Worm (Caenorhabditis elegans) whole organism, L2 larva: ENCODE data around the gene M03D4.4.

Experiments
- C34F6.9 ChIP-seq: fragments of 150-350 bp; optimal IDR thresholded peaks from 2 replicates; lab custom pipeline; 2014; ENCODE audit warnings: missing biosample characterization, missing genetic modification characterization
- F13H6.1 ChIP-seq: sonication (generic microtip); optimal IDR thresholded peaks from 2 replicates; lab custom pipeline; 2016; ENCODE audit warnings: missing genetic modification characterization, missing compliant biosample characterization
- R02D3.7 ChIP-seq: fragments of 150-350 bp; optimal IDR thresholded peaks from 2 replicates; lab custom pipeline; 2014; ENCODE audit warnings: missing biosample characterization, missing genetic modification characterization
- Y55F3AM.14 ChIP-seq: fragments of 200-800 bp; sonication (Bioruptor generic); optimal IDR thresholded peaks from 2 replicates; lab custom pipeline; 2018; ENCODE audit warnings: mild to moderate bottlenecking, missing genetic modification characterization, missing compliant biosample characterization
- ZK546.5 ChIP-seq: sonication (generic microtip); optimal IDR thresholded peaks from 2 replicates; lab custom pipeline; 2017; ENCODE audit warnings: missing biosample characterization, missing genetic modification characterization
- aly-2 ChIP-seq: fragments of 150-350 bp; optimal IDR thresholded peaks from 2 replicates; lab custom pipeline; 2014; ENCODE audit warnings: missing biosample characterization, missing genetic modification characterization
- ama-1 ChIP-seq: fragments of 150-350 bp; optimal IDR thresholded peaks from 2 replicates; lab custom pipeline; 2018; ENCODE audit warnings: inconsistent platforms
- blmp-1 ChIP-seq: sonication (generic microtip); optimal IDR thresholded peaks from 2 replicates; lab custom pipeline; 2017; ENCODE audit warnings: missing genetic modification characterization, mild to moderate bottlenecking, missing compliant biosample characterization, antibody characterized with exemption, moderate library complexity; ENCODE audit not compliant: insufficient read depth
- ceh-82 ChIP-seq: fragments of 150-350 bp; optimal IDR thresholded peaks from 2 replicates; lab custom pipeline; 2014; ENCODE audit warnings: missing biosample characterization, missing genetic modification characterization
- crh-2 ChIP-seq: sonication (generic microtip); optimal IDR thresholded peaks from 2 replicates; lab custom pipeline; 2017; ENCODE audit warnings: missing biosample characterization, missing genetic modification characterization
- dmd-4 ChIP-seq: sonication (generic microtip); optimal IDR thresholded peaks from 2 replicates; lab custom pipeline; 2017; ENCODE audit warnings: missing biosample characterization, missing genetic modification characterization
- egl-27 ChIP-seq: sonication (generic microtip); optimal IDR thresholded peaks from 3 replicates; lab custom pipeline; 2017; ENCODE audit warnings: missing biosample characterization, missing genetic modification reagents, missing genetic modification characterization
- elt-1 ChIP-seq: fragments of 150-350 bp; optimal IDR thresholded peaks from 2 replicates; lab custom pipeline; 2014; ENCODE audit warnings: missing biosample characterization, missing genetic modification characterization
- elt-3 ChIP-seq: sonication (generic microtip); optimal IDR thresholded peaks from 2 replicates; lab custom pipeline; 2017; ENCODE audit warnings: missing biosample characterization, missing genetic modification characterization
- fos-1 ChIP-seq: fragments of 150-350 bp; optimal IDR thresholded peaks from 2 replicates; lab custom pipeline; 2014; ENCODE audit warnings: missing biosample characterization, missing genetic modification characterization
- gmeb-1 ChIP-seq: fragments of 150-350 bp; optimal IDR thresholded peaks from 2 replicates; lab custom pipeline; 2014; ENCODE audit warnings: missing biosample characterization, missing genetic modification characterization
- lin-11 ChIP-seq: fragments of 150-350 bp; sonication (generic microtip); optimal IDR thresholded peaks from 2 replicates; lab custom pipeline; 2014; ENCODE audit warnings: missing biosample characterization, missing genetic modification characterization, inconsistent platforms, mixed read lengths
- lin-13 ChIP-seq: fragments of 150-350 bp; optimal IDR thresholded peaks from 2 replicates; lab custom pipeline; 2014; ENCODE audit warnings: missing biosample characterization, missing genetic modification reagents, missing genetic modification characterization
- lin-39 ChIP-seq: fragments of 150-350 bp; optimal IDR thresholded peaks from 2 replicates; lab custom pipeline; 2014; ENCODE audit warnings: missing biosample characterization, missing genetic modification reagents, missing genetic modification characterization
- mbf-1 ChIP-seq: sonication (generic microtip); optimal IDR thresholded peaks from 2 replicates; lab custom pipeline; 2017; ENCODE audit warnings: missing biosample characterization, missing genetic modification characterization
- nhr-10 ChIP-seq: sonication (generic microtip); optimal IDR thresholded peaks from 2 replicates; lab custom pipeline; 2017; ENCODE audit warnings: missing biosample characterization, missing genetic modification characterization
- nhr-12 ChIP-seq: fragments of 150-350 bp; optimal IDR thresholded peaks from 2 replicates; lab custom pipeline; 2014; ENCODE audit warnings: missing biosample characterization, missing genetic modification characterization
- nhr-129 ChIP-seq: fragments of 150-350 bp; optimal IDR thresholded peaks from 2 replicates; lab custom pipeline; 2014; ENCODE audit warnings: missing biosample characterization, missing genetic modification characterization
- nhr-23 ChIP-seq: fragments of 150-350 bp; optimal IDR thresholded peaks from 2 replicates; lab custom pipeline; 2014; ENCODE audit warnings: missing biosample characterization, missing genetic modification reagents, missing genetic modification characterization
- nhr-237 ChIP-seq: fragments of 150-350 bp; optimal IDR thresholded peaks from 2 replicates; lab custom pipeline; 2014; ENCODE audit warnings: missing biosample characterization, missing genetic modification characterization
- nhr-25 ChIP-seq: fragments of 150-350 bp; sonication (generic microtip); optimal IDR thresholded peaks from 3 replicates; lab custom pipeline; 2014; ENCODE audit warnings: missing biosample characterization, missing genetic modification characterization
- nhr-77 ChIP-seq: fragments of 150-350 bp; optimal IDR thresholded peaks from 2 replicates; lab custom pipeline; 2014; ENCODE audit warnings: missing biosample characterization, missing genetic modification characterization
- sem-4 ChIP-seq: fragments of 150-350 bp; optimal IDR thresholded peaks from 2 replicates; lab custom pipeline; 2014; ENCODE audit warnings: missing biosample characterization, missing genetic modification reagents, missing genetic modification characterization
- sma-3 ChIP-seq: sonication (generic microtip); optimal IDR thresholded peaks from 2 replicates; lab custom pipeline; 2016; ENCODE audit warnings: missing genetic modification reagents, missing genetic modification characterization, missing compliant biosample characterization
- unc-39 ChIP-seq: fragments of 150-350 bp; optimal IDR thresholded peaks from 2 replicates; lab custom pipeline; 2014; ENCODE audit warnings: missing biosample characterization, missing genetic modification characterization
- unc-55 ChIP-seq: fragments of 150-350 bp; sonication (generic microtip); optimal IDR thresholded peaks from 3 replicates; lab custom pipeline; 2014; ENCODE audit warnings: missing biosample characterization, missing genetic modification reagents, missing genetic modification characterization
- unc-62 ChIP-seq: fragments of 150-350 bp; optimal IDR thresholded peaks from 2 replicates; lab custom pipeline; 2014; ENCODE audit warnings: missing biosample characterization, missing genetic modification reagents, missing genetic modification characterization
- zag-1 ChIP-seq: fragments of 150-350 bp; optimal IDR thresholded peaks from 2 replicates; lab custom pipeline; 2014; ENCODE audit warnings: missing biosample characterization, missing genetic modification characterization
- ztf-11 ChIP-seq: sonication (generic microtip); optimal IDR thresholded peaks from 2 replicates; lab custom pipeline; 2017; ENCODE audit warnings: missing biosample characterization, missing genetic modification characterization
- ztf-4 ChIP-seq: fragments of 150-350 bp; optimal IDR thresholded peaks from 2 replicates; lab custom pipeline; 2014; ENCODE audit warnings: missing biosample characterization, missing genetic modification characterization

M03D4.4 gene

ce11 chrIV:6155296-6155695 is 28.2 kb upstream of the M03D4.4 start, which contains the start of gene C11D2.7:
Gene C11D2.7, minus strand, starts transcription at chrIV:6155396.
- no peak for TF ChIP-seq nhr-12 (tag; lab: Kevin White, UChicago)
- no peak for TF ChIP-seq fos-1 (tag; lab: Kevin White, UChicago)
- TF ChIP-seq unc-55 (GFP tag; lab: Kevin White, UChicago) = no peak
- TF ChIP-seq ztf-11 (tag; lab: Kevin White, UChicago) = no peak
- TF ChIP-seq ZK546.5 = no peak
- TF ChIP-seq R02D3.7 = no peak
- no peak for TF ChIP-seq unc-39 (tag; lab: Kevin White, UChicago)
- TF ChIP-seq nhr-23 (tag; lab: Kevin White, UChicago) = no peak
- no peak for TF ChIP-seq lin-11 (tag; lab: Kevin White, UChicago)
- TF ChIP-seq F13H6.1 (tag; lab: Kevin White, UChicago) = no peak
- no peak for TF ChIP-seq mbf-1 (tag; lab: Kevin White, UChicago)
- no peak for TF ChIP-seq nhr-237 (tag; lab: Kevin White, UChicago)
- no peak for TF ChIP-seq sem-4 (tag; lab: Kevin White, UChicago)
- no peak for TF ChIP-seq ama-1 (lab: Kevin White, UChicago)
- no peak for TF ChIP-seq elt-3 (tag; lab: Kevin White, UChicago)
- TF ChIP-seq C34F6.9 (tag; lab: Kevin White, UChicago) = no peak

DNA sequence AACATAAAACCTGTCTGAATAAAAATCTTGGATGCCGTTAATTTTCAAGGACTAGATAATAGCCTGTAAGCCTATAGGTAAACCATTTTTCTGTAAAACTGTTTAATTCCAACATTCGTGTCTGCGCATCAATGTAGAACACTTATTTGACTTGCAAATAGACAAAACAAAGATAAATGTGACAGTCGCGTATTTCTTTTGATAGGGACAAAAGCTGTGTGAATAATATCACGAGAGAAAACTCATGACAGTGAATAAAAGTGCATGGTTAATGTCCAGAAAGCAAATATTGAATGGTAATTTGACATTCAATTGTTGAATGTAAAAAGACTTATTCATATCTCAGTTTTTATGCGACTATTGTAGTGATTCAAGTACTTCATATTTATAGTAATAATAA is 24.4 kb upstream of the M03D4.4 start, which contains the start of gene C11D2.3:
Gene C11D2.3, plus strand, starts transcription at position 301 of the 400 bp plus-strand sequence.
- TF ChIP-seq ztf-11 (tag; lab: Kevin White, UChicago) (no peak), blmp-1 (tag; lab: Kevin White, UChicago) (no peak), nhr-12 (tag; lab: Kevin White, UChicago) (no peak), nhr-129 (tag; lab: Kevin White, UChicago) (no peak), egl-27 (tag; lab: Kevin White, UChicago) (no peak), sma-3 (GFP tag; lab: Kevin White, UChicago) (no peak), elt-3 (tag; lab: Kevin White, UChicago) (no peak), gmeb-1 (tag; lab: Kevin White, UChicago) (no peak), ZK546.5 (no peak), unc-55 (GFP tag; lab: Kevin White, UChicago) (no peak), ceh-82 (no peak), dmd-4 (tag; lab: Kevin White, UChicago) (no peak), nhr-237 (tag; lab: Kevin White, UChicago) (no peak), crh-2 (tag; lab: Kevin White, UChicago) (no peak), nhr-25 (tag; lab: Kevin White, UChicago) (no peak), mbf-1 (tag; lab: Kevin White, UChicago) (no peak), nhr-77 (tag; lab: Kevin White, UChicago) (no peak), lin-39 (tag; lab: Kevin White, UChicago) (no peak), lin-13 (GFP tag; lab: Kevin White, UChicago) (no peak)

DNA sequence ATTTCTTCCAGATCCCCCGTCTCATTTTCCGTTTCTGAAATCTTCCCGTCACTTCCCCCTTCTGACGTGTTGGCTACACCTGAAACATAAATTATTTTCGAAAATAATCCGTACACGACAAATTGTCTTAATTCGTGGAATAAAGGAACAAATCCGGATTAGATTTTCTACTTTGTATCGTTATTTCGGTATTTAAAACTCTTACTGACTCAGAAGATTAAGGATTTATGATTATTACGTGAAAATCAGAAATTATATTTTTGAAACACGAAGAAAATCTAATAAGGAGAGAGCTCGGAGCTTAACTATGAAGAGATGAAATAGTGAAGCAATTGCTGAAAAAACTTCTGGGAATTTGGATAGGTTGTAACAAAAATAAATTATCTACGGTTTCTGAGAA is 22.3 kb upstream of the M03D4.4 start:
- no peak for TF ChIP-seq lin-11 (tag; lab: Kevin White, UChicago)
- TF ChIP-seq, all 48 proteins: peak for 0

ce11 chrIV:6145984-6146383 is 18.9 kb upstream of the M03D4.4 start:
- TF ChIP-seq ztf-4 (tag; lab: Kevin White, UChicago) (no peak), elt-1 (no peak), ztf-11 (tag; lab: Kevin White, UChicago) (no peak), crh-2 (tag; lab: Kevin White, UChicago) (no peak), unc-55 (GFP tag; lab: Kevin White, UChicago) (no peak), zag-1 (tag; lab: Kevin White, UChicago) (no peak), fos-1 (tag; lab: Kevin White, UChicago) (no peak), R02D3.7 (no peak), aly-2 (tag; lab: Kevin White, UChicago) (no peak), blmp-1 (tag; lab: Kevin White, UChicago) (no peak), Y55F3AM.14 (GFP tag; lab: Kevin White, UChicago) (no peak), sma-3 (GFP tag; lab: Kevin White, UChicago) (no peak), F13H6.1 (tag; lab: Kevin White, UChicago) (no peak), elt-3 (tag; lab: Kevin White, UChicago) (no peak)
- TF ChIP-seq, all 48 proteins: peak for 0

DNA sequence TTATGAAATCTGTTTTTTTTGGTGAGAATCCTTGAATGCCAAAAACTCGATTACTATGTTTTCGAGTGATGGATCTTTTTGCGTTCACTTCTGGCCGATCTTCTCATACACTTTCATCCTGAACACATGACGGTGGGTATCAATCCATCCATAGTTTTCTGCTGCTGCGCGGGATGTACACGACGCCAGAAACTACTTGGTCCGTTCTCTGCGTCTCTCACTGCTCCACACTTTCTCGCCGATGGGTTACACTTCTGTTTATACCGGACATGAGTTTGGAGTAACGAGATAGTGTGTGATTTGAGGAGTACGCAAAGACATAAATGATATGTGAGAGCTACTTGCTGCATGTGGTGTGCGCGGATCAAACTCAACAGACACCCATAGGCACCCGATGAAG is 13.6 kb upstream of the M03D4.4 start:
- TF ChIP-seq unc-39 (tag; lab: Kevin White, UChicago) = no peak
- TF ChIP-seq sma-3 (GFP tag; lab: Kevin White, UChicago) = no peak
- no peak for TF ChIP-seq nhr-10
- TF ChIP-seq unc-62 (GFP tag; lab: Kevin White, UChicago) = no peak
- no peak for TF ChIP-seq crh-2 (tag; lab: Kevin White, UChicago)
- no peak for TF ChIP-seq mbf-1 (tag; lab: Kevin White, UChicago)
